Fruit fly (Drosophila melanogaster) whole organism, prepupa: Measurements from ENCODE around the gene CG2100.
A peak's percentile ranks its signal among the peaks of the same experiment; 100 is the strongest.

Experiments used
- CG1621 ChIP-seq: fragments of 200-800 bp; sonication (Bioruptor generic); optimal IDR thresholded peaks from 3 replicates; lab custom pipeline; 2018; ENCODE audit warnings: missing biosample characterization, mild to moderate bottlenecking, missing genetic modification characterization
- Ets96B ChIP-seq: fragments of 200-800 bp; optimal IDR thresholded peaks from 2 replicates; lab custom pipeline; 2019; ENCODE audit warnings: missing biosample characterization, mild to moderate bottlenecking, missing genetic modification characterization, moderate library complexity
- eg ChIP-seq: fragments of 200-800 bp; sonication (Bioruptor generic); IDR thresholded peaks from 3 replicates; pipeline ENCODE4 v1.3.6; 2022; ENCODE audit warnings: missing biosample characterization, missing genetic modification characterization
- fd59A ChIP-seq: fragments of 200-800 bp; sonication (Bioruptor generic); optimal IDR thresholded peaks from 2 replicates; lab custom pipeline; 2017; ENCODE audit warnings: missing biosample characterization, mild to moderate bottlenecking, missing genetic modification characterization, missing genetic modification reagents

DNA sequence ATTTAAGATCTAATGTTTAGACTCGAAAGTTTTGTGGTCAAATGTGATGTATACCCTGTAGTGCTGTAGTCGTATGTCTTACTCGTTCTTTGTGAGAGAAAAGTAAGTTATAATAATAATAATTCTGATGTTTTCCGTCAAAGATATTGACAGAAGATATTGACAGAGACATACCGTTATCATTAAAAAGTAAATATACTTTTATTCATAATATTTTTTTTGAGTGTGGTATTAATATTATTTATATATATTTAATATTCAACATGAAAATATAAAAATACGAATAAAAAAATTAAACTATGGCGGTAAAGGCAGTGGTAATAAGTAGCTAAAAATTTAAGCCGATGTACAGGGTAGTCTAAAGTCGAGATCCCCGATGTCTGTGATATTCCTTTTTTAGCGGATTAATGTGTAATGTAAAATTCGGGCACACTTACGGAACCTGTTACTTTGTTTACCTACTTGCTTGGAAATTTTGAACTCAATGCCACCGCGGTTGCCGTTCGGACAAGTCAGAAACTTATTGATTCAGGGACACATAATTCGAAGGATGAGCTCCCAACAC lies at the start of gene CG2100, which contains the start of gene CG1236:
- TF ChIP-seq Ets96B (peak; percentile 83), CG1621 (tag; lab: Kevin White, UChicago) (peak; percentile 53), eg (GFP tag; lab: Robert Waterston, UW) (no peak; the same call in 1 of the 3 replicates), fd59A (peak; percentile 44)
